Fruit fly (Drosophila melanogaster) whole organism, larva: Measurements from ENCODE around the gene CG17786.
A peak's percentile ranks its signal among the peaks of the same experiment; 100 is the strongest.

ENCODE experiments used
- noc ChIP-seq: fragments of 200-800 bp; sonication (Bioruptor generic); optimal IDR thresholded peaks from 3 replicates; lab custom pipeline; 2019; ENCODE audit warnings: missing biosample characterization, mild to moderate bottlenecking, missing genetic modification characterization, moderate library complexity

CG17786 gene

DNA sequence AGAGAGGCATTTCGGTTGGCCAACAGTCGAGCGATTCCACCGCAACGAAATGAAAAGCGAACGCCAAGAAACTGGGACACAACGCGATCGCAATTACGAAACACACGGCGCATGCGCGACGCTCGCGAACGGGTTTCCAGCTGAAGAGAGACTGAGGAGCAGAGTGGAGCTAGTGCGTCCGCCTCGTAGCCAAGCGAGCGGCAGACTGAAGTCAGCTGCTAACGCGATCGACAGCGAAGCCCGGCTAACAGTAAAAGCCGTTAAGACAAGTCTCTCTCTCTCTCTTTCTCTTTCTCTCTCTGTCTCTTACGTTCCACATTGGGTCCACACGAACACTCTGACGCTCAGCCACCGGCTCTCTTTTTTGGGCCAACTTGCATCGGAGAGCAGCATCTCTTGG, at the start of gene CG17786:
Gene CG17786 (minus strand): TSS at position 154 of the 400 bp plus-strand sequence.
- no peak for TF ChIP-seq noc

DNA sequence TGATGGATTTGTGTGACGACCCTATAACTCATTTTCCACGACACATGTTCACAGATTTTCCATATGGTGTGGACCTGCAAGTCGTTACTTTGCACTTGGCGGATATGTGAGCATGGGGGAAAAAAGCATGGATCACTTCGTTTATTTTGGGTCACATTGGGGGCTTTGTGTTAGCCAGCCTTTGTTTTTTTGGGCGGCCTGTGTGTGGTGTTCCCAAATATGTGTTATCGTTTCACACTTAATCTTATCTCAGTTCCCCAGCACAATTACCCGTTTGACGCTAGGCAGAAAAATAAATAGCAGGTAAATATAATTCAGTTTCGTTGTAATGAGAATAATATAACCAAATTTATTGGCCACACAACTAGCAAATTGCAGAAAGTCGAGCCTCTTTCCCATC, 49.8 kb upstream of the CG17786 start:
- peak; percentile 10 for TF ChIP-seq noc

DNA sequence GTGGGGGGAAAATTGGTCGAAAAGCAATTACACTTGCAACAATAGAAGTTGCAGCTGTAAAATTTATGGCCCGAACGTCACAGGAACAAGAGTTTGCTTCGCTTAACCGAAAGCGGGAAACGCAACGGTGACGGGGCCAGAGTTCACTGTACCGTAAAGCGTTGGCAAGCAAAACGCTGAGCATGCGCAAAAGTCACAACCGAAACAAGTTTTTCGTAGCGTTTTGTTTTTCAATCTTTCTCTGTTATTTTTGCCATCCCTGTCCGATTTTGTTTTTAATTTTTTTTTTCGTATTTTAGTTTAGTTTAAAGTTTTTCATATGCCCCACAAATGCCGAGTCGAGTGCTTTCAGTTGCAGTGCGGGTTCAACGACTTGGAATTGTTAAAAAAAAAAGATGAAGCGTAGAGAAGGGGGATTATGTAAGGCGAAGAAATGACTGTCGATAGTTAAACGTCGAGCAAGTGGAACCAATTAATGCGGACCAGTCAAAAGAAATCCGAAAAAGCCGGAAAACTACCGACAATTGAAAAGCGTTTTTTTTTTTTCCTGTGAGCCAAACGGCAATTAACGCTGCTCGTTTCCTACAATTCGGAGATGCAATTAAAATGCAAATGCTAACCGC, 49.2 kb upstream of the CG17786 start:
- no peak for TF ChIP-seq noc

DNA sequence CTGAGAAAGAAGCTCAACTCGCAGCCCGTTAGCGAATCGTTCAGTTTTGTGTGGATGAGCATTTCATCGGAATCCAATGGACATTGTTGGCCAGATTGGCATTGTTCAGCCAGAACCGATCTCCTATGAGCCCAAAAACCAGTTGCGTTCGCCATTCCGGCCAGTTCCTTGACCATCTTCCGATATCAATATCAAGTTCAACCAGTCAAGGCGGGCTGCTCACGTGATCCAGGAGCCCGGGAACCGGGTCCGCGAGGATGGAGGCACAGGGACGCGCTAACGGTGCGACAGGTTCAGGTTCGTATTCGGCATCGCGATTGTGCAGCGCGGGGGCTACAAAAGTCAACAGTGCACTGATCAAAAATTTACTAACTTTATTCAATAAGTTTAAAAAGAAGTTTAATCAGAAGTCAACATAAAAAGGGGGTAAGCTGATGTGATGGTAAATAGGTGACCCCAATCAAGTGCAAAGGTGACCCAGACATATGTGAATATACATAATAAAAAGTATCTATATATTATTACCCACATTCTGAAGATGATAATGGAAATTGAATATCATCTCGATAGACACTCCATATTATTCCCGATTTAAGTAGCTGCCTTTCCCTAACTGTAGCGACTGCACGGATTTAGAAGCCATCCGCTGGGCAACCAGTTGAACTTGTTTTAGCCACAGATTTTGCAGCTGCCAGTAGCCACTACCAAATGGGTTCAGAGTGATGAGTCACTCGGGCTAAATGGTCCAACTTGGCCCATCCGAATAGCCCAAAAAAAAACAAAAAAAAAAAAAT, 48.5 kb upstream of the CG17786 start:
- no peak for TF ChIP-seq noc

DNA sequence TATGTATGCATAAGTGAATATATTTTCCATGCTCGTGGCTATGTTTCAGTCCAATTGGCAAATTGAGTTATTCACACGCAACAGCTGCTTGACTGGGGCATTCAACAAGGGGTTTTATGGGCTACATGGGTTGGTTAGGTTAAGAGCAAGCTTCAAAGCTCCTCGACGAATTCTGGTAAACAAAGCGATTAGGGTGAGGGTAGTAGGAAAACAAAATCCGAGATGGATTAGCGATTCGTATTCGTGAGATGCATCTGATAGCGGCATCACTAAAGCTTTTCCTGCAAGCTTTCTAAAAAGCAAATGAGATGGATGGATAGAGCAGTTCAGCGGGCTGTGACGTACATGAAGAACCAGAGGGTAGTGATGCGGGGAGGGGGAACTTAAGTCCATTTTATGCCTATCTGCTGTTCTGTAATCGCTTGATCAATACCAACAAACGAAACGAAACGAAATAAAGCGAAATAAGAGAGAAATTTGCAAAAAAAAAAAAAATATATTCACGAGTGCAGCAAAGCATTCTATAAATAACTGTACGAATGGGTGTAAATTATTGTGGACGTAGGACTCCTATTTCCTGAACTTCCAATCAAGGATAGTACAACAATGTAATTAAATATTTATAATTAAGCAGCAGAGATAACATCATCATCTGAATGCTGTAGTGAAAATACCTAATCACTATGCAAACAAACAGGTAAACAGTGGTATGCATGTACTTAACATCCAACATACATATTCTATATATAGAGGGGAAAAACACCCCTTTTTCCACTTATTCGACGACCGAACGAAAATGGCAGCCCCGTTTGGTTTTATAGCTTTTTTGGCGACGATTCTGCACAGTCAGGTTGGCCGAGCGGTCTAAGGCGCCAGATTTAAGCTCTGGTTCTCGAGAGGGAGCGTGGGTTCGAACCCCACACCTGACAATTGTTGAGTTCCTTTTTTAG, 46.2 kb upstream of the CG17786 start:
- no peak for TF ChIP-seq noc

DNA sequence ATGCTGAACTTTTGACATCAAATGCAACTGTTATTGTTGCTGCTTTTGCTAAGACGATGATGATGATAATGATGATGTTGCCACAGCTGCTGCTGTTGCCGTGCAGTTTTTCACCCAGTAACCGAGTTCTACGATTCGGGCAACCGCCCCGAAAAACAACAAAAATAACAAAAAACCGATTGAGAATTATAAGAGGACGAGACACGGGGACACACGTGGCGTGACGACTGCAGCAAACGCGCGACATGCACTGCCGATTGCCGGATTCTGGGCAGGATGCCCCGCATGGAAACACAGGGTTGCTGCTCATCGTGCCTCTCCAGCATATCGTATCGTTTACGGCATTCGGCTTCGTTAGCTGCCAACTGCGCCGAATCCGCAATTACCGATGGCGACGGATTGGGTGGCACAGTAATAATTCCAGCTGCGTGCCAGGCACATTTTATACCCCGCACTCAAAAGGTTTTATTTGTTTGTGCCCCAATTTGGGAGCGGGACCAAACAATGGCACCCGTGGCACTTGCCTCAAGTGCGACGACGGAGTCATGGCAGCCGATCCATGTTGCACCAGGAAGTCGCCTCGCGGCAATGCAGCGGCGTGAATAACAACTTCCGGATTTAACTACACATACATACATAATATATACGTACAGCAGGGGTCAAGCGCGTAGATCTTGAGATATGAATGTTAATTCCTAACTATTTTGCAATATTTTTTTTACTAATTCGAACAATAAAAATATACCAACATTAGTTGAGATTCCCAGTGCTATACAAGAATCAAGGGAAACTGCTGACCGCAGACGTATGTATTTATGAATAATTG, 45.3 kb upstream of the CG17786 start:
- TF ChIP-seq noc: no peak

DNA sequence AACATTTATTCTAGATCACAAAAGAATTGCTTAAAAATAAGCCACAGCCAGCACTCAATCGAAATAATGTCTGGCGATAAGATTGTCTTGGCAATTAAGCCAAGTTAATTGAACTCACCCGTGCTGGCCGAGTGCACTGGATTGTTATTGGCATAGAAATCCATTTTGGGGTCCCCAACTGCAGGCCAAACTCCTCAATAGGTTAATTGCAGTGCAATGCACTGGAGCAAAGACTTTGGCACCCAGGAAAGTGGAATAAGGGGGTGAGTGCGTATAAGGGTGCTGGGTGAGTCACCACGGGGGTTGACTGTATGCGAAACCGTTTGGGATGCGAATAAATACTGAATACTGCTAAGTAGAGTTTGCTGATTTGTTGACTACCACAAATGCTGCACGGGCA, 44.4 kb upstream of the CG17786 start:
- TF ChIP-seq noc: no peak

DNA sequence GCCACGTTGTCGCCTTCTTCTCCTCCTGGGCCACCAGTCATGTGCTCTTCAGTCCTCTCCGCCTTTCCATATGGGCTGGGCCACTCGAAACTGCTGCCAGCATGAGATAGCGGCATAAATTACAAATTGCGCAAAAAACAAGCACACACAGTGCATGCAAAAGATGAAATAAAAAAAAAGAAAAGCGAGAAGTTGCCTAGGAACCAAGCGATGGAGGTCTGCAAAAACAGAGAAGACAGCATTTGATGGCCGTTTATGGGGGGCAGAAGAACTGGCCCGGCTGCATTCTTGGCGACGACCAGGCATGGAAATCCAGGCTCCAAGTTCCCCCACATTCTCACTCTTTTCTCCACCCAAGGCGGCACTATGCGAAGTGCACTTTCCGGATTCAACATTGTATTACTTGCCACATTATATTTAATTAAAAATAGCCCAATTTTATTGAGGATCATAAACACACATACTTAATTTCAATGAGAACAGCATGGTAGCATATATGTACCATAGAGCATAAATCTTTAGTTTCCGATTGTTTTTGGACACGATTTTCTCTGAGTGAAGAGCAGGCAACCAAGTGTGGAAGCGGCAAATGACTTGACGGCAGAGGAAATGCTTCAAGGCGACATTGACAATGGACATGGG, 43.0 kb upstream of the CG17786 start:
- TF ChIP-seq noc: no peak

DNA sequence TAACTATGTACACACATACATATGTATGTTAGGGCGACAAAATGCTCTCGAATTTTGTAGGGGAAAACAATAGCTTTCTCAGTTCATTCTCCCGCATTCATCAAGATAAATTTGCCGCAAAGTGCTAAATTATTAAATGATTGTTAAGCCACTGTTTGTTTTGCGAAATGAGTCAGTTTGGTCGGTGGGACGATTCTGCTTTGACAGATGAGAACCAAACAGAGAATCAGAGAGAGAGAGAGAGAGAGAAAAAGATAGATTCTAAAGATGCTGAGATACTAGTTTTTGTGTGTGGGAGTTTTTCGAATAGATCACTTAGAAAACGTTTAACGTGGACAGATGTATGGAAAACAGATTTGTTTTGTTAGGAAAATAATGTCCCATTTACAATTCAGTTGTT, 41.9 kb upstream of the CG17786 start:
- no peak for TF ChIP-seq noc

DNA sequence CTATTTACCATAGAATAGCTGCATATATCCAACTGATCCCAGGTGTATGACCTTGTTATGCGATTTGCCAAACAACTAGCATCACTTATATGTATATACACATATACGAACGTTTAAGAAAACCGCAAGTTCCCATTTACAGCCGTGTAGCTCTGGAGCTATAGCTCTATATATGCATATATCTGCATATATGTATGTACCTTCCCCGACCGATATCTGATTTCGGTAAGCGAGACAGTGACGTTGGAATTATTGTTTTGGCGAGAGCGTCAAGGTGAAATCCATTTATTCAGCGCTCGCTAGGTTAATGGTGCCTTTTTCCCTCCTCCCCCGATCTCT, 41.5 kb upstream of the CG17786 start:
- TF ChIP-seq noc: peak; percentile 20

DNA sequence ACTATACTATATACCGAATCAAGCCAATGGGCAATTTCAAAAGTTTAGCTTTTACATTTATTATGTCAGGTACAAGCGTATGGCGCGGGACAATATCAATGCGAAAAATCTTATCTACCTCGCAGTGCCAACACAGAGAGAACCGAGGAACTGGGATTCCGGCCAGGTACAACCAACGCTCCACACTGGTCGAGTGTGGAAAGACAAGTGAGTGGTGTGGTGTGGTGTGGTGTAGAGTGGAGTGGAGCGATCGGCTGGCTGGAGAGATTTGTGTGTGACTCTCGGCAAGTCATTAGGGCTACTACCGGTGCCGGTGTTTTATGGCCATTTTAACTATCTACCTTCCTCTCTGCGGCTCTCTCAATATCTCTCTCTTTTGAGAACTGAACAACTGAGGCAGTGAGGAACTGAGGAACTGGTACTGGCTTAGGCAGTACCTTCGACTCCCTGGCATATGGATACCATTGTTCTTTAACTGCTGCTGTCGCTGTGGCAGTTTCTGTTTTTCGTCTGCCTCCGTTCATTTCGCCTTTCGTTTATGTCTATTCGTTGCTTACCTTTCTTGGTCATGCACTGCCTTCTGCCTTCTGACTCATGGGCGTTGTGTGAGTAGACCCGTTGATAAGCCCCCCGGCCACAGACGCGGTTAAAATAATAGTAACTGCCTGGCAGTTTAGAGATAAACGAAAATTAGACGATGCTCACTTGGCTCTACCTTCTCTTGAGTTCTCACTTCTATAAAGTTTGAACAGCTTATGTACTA, 40.9 kb upstream of the CG17786 start:
- peak; percentile 98 for TF ChIP-seq noc

DNA sequence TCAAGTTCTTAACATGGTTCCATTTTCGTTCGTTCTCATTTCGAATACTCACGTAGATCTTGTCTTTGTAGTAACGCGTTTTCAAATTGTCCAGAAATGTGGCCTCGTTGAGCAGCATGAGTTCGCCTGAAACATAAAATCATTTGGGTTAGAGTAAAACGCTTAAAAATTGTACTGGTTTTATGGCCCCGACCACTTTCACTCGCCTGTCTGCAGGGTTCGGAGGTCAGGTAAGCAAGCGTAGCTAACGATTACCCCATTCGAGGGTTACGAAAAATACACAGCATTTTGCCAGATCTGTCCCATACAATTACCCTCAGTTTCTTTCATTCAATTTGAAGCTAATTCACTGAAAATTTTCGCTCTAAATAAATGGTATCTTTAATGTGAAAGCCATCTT, 39.8 kb upstream of the CG17786 start:
- no peak for TF ChIP-seq noc

DNA sequence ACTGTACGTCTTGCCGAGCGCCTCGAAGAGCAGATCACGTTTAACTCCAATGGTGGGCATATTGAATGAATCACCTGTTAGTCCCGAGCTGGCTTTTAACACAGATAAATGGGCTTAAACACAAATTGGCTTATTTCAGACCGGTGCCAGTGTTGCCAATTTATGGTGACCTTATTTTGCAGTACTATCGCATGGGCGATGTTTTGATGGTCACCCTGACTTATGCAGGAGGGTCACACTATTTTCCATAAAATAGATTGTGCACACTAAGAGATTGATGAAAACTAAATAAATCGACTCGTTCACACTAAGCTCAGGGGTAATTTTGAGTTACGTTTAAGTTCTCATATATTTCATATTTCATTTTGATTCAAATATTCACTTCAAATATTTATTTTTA, 34.0 kb upstream of the CG17786 start, which contains the start of gene beta-PheRS:
Gene beta-PheRS (minus strand): TSS at position 186 of the 400 bp plus-strand sequence.
- no peak for TF ChIP-seq noc

DNA sequence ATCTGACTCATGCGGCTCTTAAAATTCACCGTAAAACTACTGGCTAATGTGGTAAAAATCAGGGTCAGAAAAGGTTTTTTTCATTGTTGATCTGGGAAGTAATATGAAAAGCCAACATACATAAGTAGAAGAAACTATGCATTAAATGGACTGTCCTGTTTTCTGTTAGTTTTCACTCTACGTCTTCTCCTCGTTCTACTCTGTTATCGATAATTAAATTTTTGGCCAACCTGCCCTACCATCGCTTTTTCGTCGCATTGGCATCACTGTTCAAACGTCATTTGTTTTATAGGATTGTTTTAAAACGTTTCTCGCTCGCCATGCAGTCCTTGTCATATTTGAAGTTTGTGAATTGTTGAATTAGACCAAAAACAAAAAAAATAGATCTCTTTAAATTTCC, 16.2 kb upstream of the CG17786 start:
- TF ChIP-seq noc: no peak

DNA sequence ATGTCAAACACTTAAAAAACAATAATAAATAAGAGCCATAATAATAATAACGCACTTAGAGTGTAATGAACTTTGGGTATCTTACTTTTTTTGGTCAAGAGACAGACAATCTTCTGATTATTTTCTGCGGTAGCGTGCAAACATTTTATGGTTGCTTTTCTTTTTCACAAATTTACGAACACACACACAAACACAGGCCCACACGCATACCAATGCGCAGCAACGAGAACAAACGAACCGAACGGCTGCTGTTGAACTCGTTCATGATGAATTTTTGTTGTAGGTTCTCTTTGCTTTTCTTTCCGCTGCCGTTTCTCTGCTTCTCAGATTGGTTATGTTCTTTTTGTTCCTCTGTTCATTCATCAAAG, 15.6 kb upstream of the CG17786 start:
- no peak for TF ChIP-seq noc
